Worm (Caenorhabditis elegans) whole organism, L4 larva: ENCODE results near the gene B0222.1.
A peak's percentile ranks its signal among the peaks of the same experiment; 100 is the strongest.

ENCODE experiments used
- F37D6.2 ChIP-seq: sonication (generic microtip); optimal IDR thresholded peaks from 2 replicates; lab custom pipeline; 2016; ENCODE audit warnings: mild to moderate bottlenecking, missing genetic modification characterization, missing compliant biosample characterization
- F44E2.7 ChIP-seq: fragments of 200-800 bp; sonication (Bioruptor generic); IDR thresholded peaks from 2 replicates; pipeline ENCODE4 v2.1.2; 2022; ENCODE audit warnings: missing genetic modification characterization, missing compliant biosample characterization
- Y5F2A.4 ChIP-seq: fragments of 200-800 bp; sonication (Bioruptor generic); optimal IDR thresholded peaks from 2 replicates; lab custom pipeline; 2018; ENCODE audit warnings: mild to moderate bottlenecking, missing genetic modification characterization, missing compliant biosample characterization
- ZK546.5 ChIP-seq, 2 experiments: sonication (generic microtip); optimal IDR thresholded peaks; 2 replicates each; lab custom pipeline; 2017; ENCODE audit warnings: missing biosample characterization in 2 of 2, missing genetic modification characterization in 2 of 2
- aly-2 ChIP-seq: sonication (generic microtip); optimal IDR thresholded peaks from 2 replicates; lab custom pipeline; 2018; ENCODE audit warnings: missing biosample characterization, missing genetic modification characterization
- ama-1 ChIP-seq: fragments of 150-350 bp; optimal IDR thresholded peaks from 2 replicates; lab custom pipeline; 2014; ENCODE audit warnings: inconsistent platforms, mixed read lengths
- arid-1 ChIP-seq: fragments of 200-800 bp; sonication (Bioruptor generic); conservative IDR thresholded peaks from 2 replicates; pipeline ENCODE4 v1.3.6; 2022; ENCODE audit warnings: missing genetic modification reagents, missing genetic modification characterization, missing compliant biosample characterization
- ceh-44 ChIP-seq: fragments of 200-800 bp; sonication (Bioruptor generic); IDR thresholded peaks from 2 replicates; pipeline ENCODE4 v1.3.6; 2022; ENCODE audit warnings: missing genetic modification reagents, missing genetic modification characterization, missing compliant biosample characterization
- ceh-82 ChIP-seq: sonication (generic microtip); optimal IDR thresholded peaks from 2 replicates; lab custom pipeline; 2017; ENCODE audit warnings: missing biosample characterization, missing genetic modification characterization
- ces-1 ChIP-seq: fragments of 150-350 bp; sonication (generic microtip); optimal IDR thresholded peaks from 4 replicates; lab custom pipeline; 2014; ENCODE audit warnings: missing biosample characterization, missing genetic modification reagents, missing genetic modification characterization
- daf-16 ChIP-seq, 3 experiments: sonication (generic microtip); optimal IDR thresholded peaks; 2 replicates each; lab custom pipeline; 2016 to 2017; ENCODE audit warnings: missing genetic modification characterization in 3 of 3, missing genetic modification reagents in 3 of 3, mild to moderate bottlenecking in 2 of 3, missing compliant biosample characterization in 2 of 3, missing biosample characterization in 1 of 3, moderate library complexity in 1 of 3
- daf-8 ChIP-seq: fragments of 200-800 bp; sonication (Bioruptor generic); IDR thresholded peaks from 2 replicates; pipeline ENCODE4 v1.3.6; 2022; ENCODE audit warnings: missing genetic modification characterization, missing compliant biosample characterization
- dmd-6 ChIP-seq: fragments of 200-800 bp; sonication (Bioruptor generic); IDR thresholded peaks from 2 replicates; pipeline ENCODE4 v1.3.6; 2022; ENCODE audit warnings: missing genetic modification reagents, missing genetic modification characterization, missing compliant biosample characterization
- dpl-1 ChIP-seq: fragments of 150-350 bp; optimal IDR thresholded peaks from 2 replicates; lab custom pipeline; 2014; ENCODE audit warnings: missing biosample characterization, missing genetic modification reagents, missing genetic modification characterization
- egl-27 ChIP-seq: sonication (generic microtip); optimal IDR thresholded peaks from 3 replicates; lab custom pipeline; 2017; ENCODE audit warnings: missing biosample characterization, missing genetic modification reagents, missing genetic modification characterization
- fos-1 ChIP-seq: fragments of 150-350 bp; optimal IDR thresholded peaks from 2 replicates; lab custom pipeline; 2014; ENCODE audit warnings: missing biosample characterization, missing genetic modification characterization
- gei-8 ChIP-seq: fragments of 200-800 bp; sonication (Bioruptor generic); optimal IDR thresholded peaks from 2 replicates; lab custom pipeline; 2018; ENCODE audit warnings: mild to moderate bottlenecking, missing genetic modification characterization, missing compliant biosample characterization
- hlh-11 ChIP-seq: fragments of 200-800 bp; sonication (Bioruptor generic); optimal IDR thresholded peaks from 2 replicates; lab custom pipeline; 2018; ENCODE audit warnings: mild to moderate bottlenecking, missing genetic modification characterization, missing compliant biosample characterization
- lim-7 ChIP-seq: fragments of 200-800 bp; sonication (Bioruptor generic); IDR thresholded peaks from 2 replicates; pipeline ENCODE4 v1.3.6; 2022; ENCODE audit warnings: missing genetic modification characterization, missing compliant biosample characterization
- lin-1 ChIP-seq: fragments of 200-800 bp; sonication (Bioruptor generic); IDR thresholded peaks from 2 replicates; pipeline ENCODE4 v1.3.6; 2022; ENCODE audit warnings: missing genetic modification reagents, missing genetic modification characterization, missing compliant biosample characterization
- lin-29 ChIP-seq: fragments of 200-800 bp; sonication (Bioruptor generic); IDR thresholded peaks from 2 replicates; pipeline ENCODE4 v1.3.6; 2022; ENCODE audit warnings: missing genetic modification reagents, missing genetic modification characterization, missing compliant biosample characterization
- lir-3 ChIP-seq: sonication (generic microtip); optimal IDR thresholded peaks from 2 replicates; lab custom pipeline; 2016; ENCODE audit warnings: mild to moderate bottlenecking, missing genetic modification characterization, missing compliant biosample characterization
- mdl-1 ChIP-seq, 2 experiments: fragments of 150-350 bp in 1 of 2; sonication (generic microtip) in 1 of 2; optimal IDR thresholded peaks; 2 replicates each; lab custom pipeline; 2014 to 2017; ENCODE audit warnings: missing biosample characterization in 2 of 2, missing genetic modification characterization in 2 of 2
- mep-1 ChIP-seq: fragments of 150-350 bp; sonication (generic microtip); optimal IDR thresholded peaks from 3 replicates; lab custom pipeline; 2014; ENCODE audit warnings: missing biosample characterization, missing genetic modification characterization
- nhr-10 ChIP-seq: fragments of 150-350 bp; optimal IDR thresholded peaks from 2 replicates; lab custom pipeline; 2014; ENCODE audit warnings: missing biosample characterization, missing genetic modification characterization
- nhr-11 ChIP-seq: fragments of 150-350 bp; optimal IDR thresholded peaks from 2 replicates; lab custom pipeline; 2014; ENCODE audit warnings: missing biosample characterization, missing genetic modification characterization
- nhr-25 ChIP-seq: sonication (generic microtip); optimal IDR thresholded peaks from 2 replicates; lab custom pipeline; 2017; ENCODE audit warnings: missing genetic modification characterization, mild to moderate bottlenecking, missing compliant biosample characterization, antibody characterized with exemption, moderate library complexity, borderline replicate concordance; ENCODE audit not compliant: insufficient read depth
- nhr-28 ChIP-seq: fragments of 150-350 bp; optimal IDR thresholded peaks from 2 replicates; lab custom pipeline; 2014; ENCODE audit warnings: missing biosample characterization, missing genetic modification characterization
- nhr-76 ChIP-seq: fragments of 150-350 bp; optimal IDR thresholded peaks from 2 replicates; lab custom pipeline; 2014; ENCODE audit warnings: missing biosample characterization, missing genetic modification characterization
- pha-4 ChIP-seq, 2 experiments: fragments of 150-350 bp in 1 of 2; fragments of 200-800 bp in 1 of 2; sonication (Bioruptor generic) in 1 of 2; IDR thresholded peaks in 1 of 2; optimal IDR thresholded peaks in 1 of 2; 2 replicates each; pipeline versions ENCODE4 v1.3.6 to Lab custom; 2014 to 2022; ENCODE audit warnings: missing genetic modification characterization in 2 of 2, missing genetic modification reagents in 2 of 2, missing biosample characterization in 1 of 2, missing compliant biosample characterization in 1 of 2
- pqm-1 ChIP-seq: sonication (generic microtip); optimal IDR thresholded peaks from 2 replicates; lab custom pipeline; 2017; ENCODE audit warnings: missing biosample characterization, missing genetic modification characterization
- saeg-2 ChIP-seq: fragments of 200-800 bp; sonication (Bioruptor generic); IDR thresholded peaks from 2 replicates; pipeline ENCODE4 v1.3.6; 2022; ENCODE audit warnings: missing genetic modification reagents, missing genetic modification characterization, missing compliant biosample characterization
- sdz-12 ChIP-seq: fragments of 200-800 bp; sonication (Bioruptor generic); optimal IDR thresholded peaks from 2 replicates; lab custom pipeline; 2018; ENCODE audit warnings: mild to moderate bottlenecking, missing genetic modification characterization, missing compliant biosample characterization
- snpc-1.2 ChIP-seq: fragments of 200-800 bp; sonication (Bioruptor generic); IDR thresholded peaks from 2 replicates; pipeline ENCODE4 v1.3.6; 2022; ENCODE audit warnings: missing genetic modification reagents, missing genetic modification characterization, missing compliant biosample characterization
- tra-1 ChIP-seq: fragments of 200-800 bp; sonication (Bioruptor generic); IDR thresholded peaks from 2 replicates; pipeline ENCODE4 v1.3.6; 2022; ENCODE audit warnings: missing genetic modification reagents, missing genetic modification characterization, missing compliant biosample characterization
- unc-39 ChIP-seq: sonication (generic microtip); optimal IDR thresholded peaks from 2 replicates; lab custom pipeline; 2017; ENCODE audit warnings: missing biosample characterization, missing genetic modification characterization
- zfp-3 ChIP-seq: fragments of 200-800 bp; sonication (Bioruptor generic); conservative IDR thresholded peaks from 2 replicates; pipeline ENCODE4 v1.3.6; 2022; ENCODE audit warnings: missing genetic modification reagents, missing genetic modification characterization, missing compliant biosample characterization
- zip-2 ChIP-seq: fragments of 150-350 bp; optimal IDR thresholded peaks from 2 replicates; lab custom pipeline; 2014; ENCODE audit warnings: missing biosample characterization, missing genetic modification characterization

B0222.1 gene

DNA sequence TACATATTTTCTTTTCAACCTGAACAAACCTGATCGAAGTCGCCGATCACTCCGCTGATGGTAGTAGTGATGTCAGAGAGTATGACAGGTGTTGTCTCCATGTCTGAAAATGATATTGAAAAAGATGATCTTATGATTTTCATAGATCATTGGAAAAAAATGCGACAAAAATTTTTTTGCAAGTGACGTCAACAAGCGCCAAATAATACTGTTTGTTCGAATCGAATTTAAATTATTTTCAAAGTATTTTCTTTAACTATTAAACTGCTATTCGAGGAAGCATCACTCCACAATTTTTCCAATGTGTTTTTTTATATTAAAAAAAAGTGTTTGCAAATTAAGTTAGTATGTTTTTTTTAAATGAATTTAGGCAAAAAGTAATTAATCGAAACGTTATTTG lies 3.6 kb downstream of the B0222.1 start, which contains the start of gene pitr-2:
Gene pitr-2 (minus strand): TSS at position 101 of the 400 bp plus-strand sequence.
- no peak for TF ChIP-seq daf-8 (GFP tag; lab: Robert Waterston, UW)
- TF ChIP-seq ceh-82 = no peak

DNA sequence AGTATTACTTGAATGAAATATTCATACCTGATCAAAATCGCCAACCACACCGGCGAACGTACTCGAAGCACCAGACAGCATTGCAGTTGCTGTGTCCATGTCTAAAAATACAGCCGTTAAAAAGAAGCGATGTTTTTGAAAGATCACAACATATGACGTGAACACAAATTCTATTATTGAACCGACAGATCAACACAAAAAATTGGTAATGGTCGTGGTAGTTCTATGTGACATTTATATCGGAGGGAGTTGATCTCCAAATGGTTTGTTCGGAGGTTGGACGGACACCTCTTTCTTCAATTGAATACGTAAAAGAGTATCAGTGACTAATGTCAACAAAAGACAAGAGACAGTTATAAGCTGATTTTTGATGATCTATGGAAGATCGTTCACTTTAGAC lies 7.2 kb downstream of the B0222.1 start, which contains the start of gene pitr-3:
Gene pitr-3 (minus strand): TSS at position 101 of the 400 bp plus-strand sequence.
- no peak for TF ChIP-seq ceh-44 (GFP tag; lab: Robert Waterston, UW)
- TF ChIP-seq Y5F2A.4 (GFP tag; lab: Kevin White, UChicago) = no peak
- no peak for TF ChIP-seq sdz-12 (GFP tag; lab: Kevin White, UChicago)
- no peak for TF ChIP-seq gei-8 (GFP tag; lab: Kevin White, UChicago)
- TF ChIP-seq nhr-25 (tag; lab: Kevin White, UChicago) = no peak
- no peak for TF ChIP-seq saeg-2 (GFP tag; lab: Robert Waterston, UW)
- no peak for TF ChIP-seq mdl-1 (tag; optimal IDR thresholded peaks at IDR 0.05; lab: Kevin White, UChicago)
- TF ChIP-seq nhr-10 (tag; lab: Kevin White, UChicago) = no peak

DNA sequence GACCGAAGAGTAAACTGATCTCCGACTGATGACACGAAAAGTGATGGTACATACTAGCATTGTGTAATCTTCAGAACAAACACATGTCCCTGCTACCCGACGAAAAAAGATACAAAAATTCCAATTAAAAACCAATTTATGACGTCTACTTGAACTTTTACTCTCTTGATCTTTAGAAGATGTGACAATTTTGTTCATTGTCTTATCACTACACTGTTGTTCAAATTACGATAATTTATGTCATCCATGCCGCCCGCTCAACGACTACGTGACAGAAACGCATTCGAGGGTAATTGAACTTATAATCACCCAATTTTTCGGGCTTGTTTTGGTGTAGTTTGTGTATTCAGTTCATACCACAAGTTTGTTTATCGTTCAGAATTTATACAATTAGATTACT lies 9.8 kb downstream of the B0222.1 start:
- TF ChIP-seq nhr-28 (tag; lab: Kevin White, UChicago) (peak; percentile 23), lin-1 (GFP tag; lab: Robert Waterston, UW) (no peak), F44E2.7 (GFP tag; lab: Robert Waterston, UW) (no peak), dpl-1 (GFP tag; lab: Kevin White, UChicago) (no peak), F37D6.2 (tag; lab: Kevin White, UChicago) (no peak)

DNA sequence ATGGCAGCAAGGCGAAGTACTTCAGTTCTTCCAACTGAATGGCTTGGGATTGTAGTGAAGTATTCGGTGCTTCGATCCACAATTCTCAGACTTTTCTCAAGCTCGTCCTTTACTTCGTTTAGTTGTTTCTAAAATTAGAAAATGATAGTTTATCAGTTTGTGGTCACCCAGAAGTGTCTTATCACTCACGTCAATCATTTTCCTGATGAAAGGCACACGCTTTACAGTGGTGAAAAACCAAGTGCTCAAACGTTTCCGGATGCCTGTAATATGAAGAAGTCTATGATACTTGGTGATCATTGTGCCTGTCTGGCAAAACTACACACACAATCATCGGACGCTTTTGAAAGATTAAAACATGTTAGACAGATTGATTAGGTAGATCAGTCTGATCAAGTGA lies 12.1 kb downstream of the B0222.1 start:
- TF ChIP-seq zfp-3 (GFP tag; lab: Robert Waterston, UW) (no peak), lin-1 (GFP tag; lab: Robert Waterston, UW) (no peak), ces-1 (GFP tag; lab: Kevin White, UChicago) (no peak), dmd-6 (peak; percentile 75), aly-2 (tag; lab: Kevin White, UChicago) (no peak), snpc-1.2 (GFP tag; lab: Robert Waterston, UW) (no peak), lin-29 (no peak), mep-1 (no peak), fos-1 (tag; lab: Kevin White, UChicago) (no peak), egl-27 (no peak), F37D6.2 (tag; lab: Kevin White, UChicago) (no peak), lir-3 (tag; lab: Kevin White, UChicago) (no peak), nhr-28 (tag; lab: Kevin White, UChicago) (peak; percentile 3), hlh-11 (tag; lab: Kevin White, UChicago) (peak; percentile 38), nhr-11 (no peak), mdl-1 (tag; optimal IDR thresholded peaks at IDR 0.05; lab: Kevin White, UChicago) (no peak), pha-4 (GFP tag; IDR thresholded peaks at IDR 0.05; lab: Robert Waterston, UW) (no peak), pha-4 (tag; optimal IDR thresholded peaks at IDR 0.05; lab: Kevin White, UChicago) (no peak), tra-1 (GFP tag; lab: Robert Waterston, UW) (0 out of 2 replicates have a peak, but pooled peaks have one; percentile 17), arid-1 (GFP tag; lab: Robert Waterston, UW) (no peak), ZK546.5 (tag; optimal IDR thresholded peaks at IDR 0.05; lab: Kevin White, UChicago) (no peak), dpl-1 (GFP tag; lab: Kevin White, UChicago) (no peak), lim-7 (no peak), unc-39 (tag; lab: Kevin White, UChicago) (no peak), zip-2 (no peak), pqm-1 (tag; lab: Kevin White, UChicago) (peak; percentile 23), daf-16 (GFP tag; optimal IDR thresholded peaks at IDR 0.05; lab: Kevin White, UChicago) (no peak), daf-16 (tag; optimal IDR thresholded peaks at IDR 0.05; lab: Kevin White, UChicago) (no peak), ama-1 (lab: Kevin White, UChicago) (no peak), nhr-76 (tag; lab: Kevin White, UChicago) (no peak)
